Fruit fly (Drosophila melanogaster) Kc167 (cell line): ENCODE measurements around the gene CG42397.

Experiments used
- Sin3A ChIP-seq: fragments of >200 bp; optimal IDR thresholded peaks from 2 replicates; lab custom pipeline; 2018; ENCODE audit warnings: missing external identifiers
- h ChIP-seq: fragments of >200 bp; optimal IDR thresholded peaks from 3 replicates; lab custom pipeline; 2018; ENCODE audit warnings: missing external identifiers
- insv ChIP-seq: fragments of >200 bp; optimal IDR thresholded peaks from 3 replicates; lab custom pipeline; 2018; ENCODE audit warnings: missing external identifiers
- ttk ChIP-seq: sonication (Bioruptor generic); optimal IDR thresholded peaks from 2 replicates; lab custom pipeline; 2017; ENCODE audit warnings: missing external identifiers

DNA sequence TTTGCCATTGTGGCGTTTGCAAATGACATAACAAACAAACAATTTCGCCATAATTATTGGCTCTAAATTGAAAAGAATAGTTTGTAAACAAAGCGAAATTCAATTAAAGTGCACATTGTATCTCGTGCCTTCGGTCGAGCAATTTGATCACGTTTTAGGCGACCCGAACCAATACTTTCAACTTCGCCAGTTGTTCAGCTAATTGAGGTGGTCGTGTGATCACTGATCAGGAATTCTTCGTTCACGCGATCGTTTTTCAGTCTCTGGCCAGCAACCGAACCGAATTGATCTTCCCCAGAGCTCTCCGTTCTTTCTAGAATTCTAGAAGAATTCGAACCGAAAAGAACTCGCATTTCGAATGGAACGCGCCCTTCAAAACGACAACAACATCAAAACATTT, 30.5 kb upstream of the CG42397 start:
- TF ChIP-seq Sin3A (lab: Kevin White, UChicago) (no peak), insv (no peak), ttk (lab: Kevin White, UChicago) (no peak), h (no peak)
